Worm (Caenorhabditis elegans): ENCODE data around the gene M04D8.7.

The M04D8.7 gene

DNA sequence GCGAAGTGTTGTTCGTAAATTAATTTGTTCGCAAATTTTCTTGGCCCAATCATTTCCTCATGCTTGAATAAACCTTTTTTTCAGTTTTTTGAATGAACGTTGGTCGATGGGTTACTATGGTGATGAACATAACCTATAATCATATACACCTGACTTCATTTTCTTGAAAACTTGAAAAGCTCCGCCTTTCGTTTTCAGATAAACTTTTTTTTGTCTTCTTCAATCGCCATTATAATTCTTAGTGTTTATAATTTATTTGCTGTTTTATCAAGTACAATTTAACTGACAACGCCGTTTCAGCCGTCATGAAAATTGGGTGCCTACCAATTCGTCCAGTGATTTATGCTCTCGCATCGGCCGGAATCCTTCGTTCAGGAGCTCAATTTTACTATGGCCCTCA lies at the start of gene M04D8.7:
Gene M04D8.7, plus strand, starts transcription at position 301 of the 400 bp plus-strand sequence.
- TF ChIP-seq attf-6 (GFP tag; IDR thresholded peaks at IDR 0.05) = no peak
- TF ChIP-seq hmg-20 (GFP tag; IDR thresholded peaks at IDR 0.05) = no peak
- TF ChIP-seq ceh-91 (GFP tag; IDR thresholded peaks at IDR 0.05) = no peak
- TF ChIP-seq F37B4.10 (GFP tag; IDR thresholded peaks at IDR 0.05) = no peak
- TF ChIP-seq cebp-1 (GFP tag; IDR thresholded peaks at IDR 0.05) = no peak
- no peak for TF ChIP-seq cebp-1 (tag; optimal IDR thresholded peaks at IDR 0.05)
- TF ChIP-seq unc-62 (GFP tag; optimal IDR thresholded peaks at IDR 0.05) = no peak
- TF ChIP-seq tlf-1 (GFP tag; optimal IDR thresholded peaks at IDR 0.05) = no peak
- TF ChIP-seq mes-4 (tag; optimal IDR thresholded peaks at IDR 0.05) = no peak
- no peak for TF ChIP-seq nfyb-1 (GFP tag; IDR thresholded peaks at IDR 0.05)
- TF ChIP-seq ceh-40 (GFP tag; IDR thresholded peaks at IDR 0.05) = no peak
- no peak for TF ChIP-seq mcd-1 (GFP tag; IDR thresholded peaks at IDR 0.05)
- no peak for TF ChIP-seq efl-1 (GFP tag; optimal IDR thresholded peaks at IDR 0.05)
- no peak for TF ChIP-seq C06A6.2 (GFP tag; conservative IDR thresholded peaks at IDR 0.05)
- TF ChIP-seq hrde-1 (tag; optimal IDR thresholded peaks at IDR 0.05; ENCODE audit: borderline replicate concordance) = no peak
- no peak for TF ChIP-seq nhr-120 (GFP tag; IDR thresholded peaks at IDR 0.05)
- TF ChIP-seq F39B2.1 (GFP tag; IDR thresholded peaks at IDR 0.05) = no peak
- no peak for TF ChIP-seq dpl-1 (GFP tag; optimal IDR thresholded peaks at IDR 0.05)
- no peak for TF ChIP-seq attf-5 (GFP tag; optimal IDR thresholded peaks at IDR 0.05)

DNA sequence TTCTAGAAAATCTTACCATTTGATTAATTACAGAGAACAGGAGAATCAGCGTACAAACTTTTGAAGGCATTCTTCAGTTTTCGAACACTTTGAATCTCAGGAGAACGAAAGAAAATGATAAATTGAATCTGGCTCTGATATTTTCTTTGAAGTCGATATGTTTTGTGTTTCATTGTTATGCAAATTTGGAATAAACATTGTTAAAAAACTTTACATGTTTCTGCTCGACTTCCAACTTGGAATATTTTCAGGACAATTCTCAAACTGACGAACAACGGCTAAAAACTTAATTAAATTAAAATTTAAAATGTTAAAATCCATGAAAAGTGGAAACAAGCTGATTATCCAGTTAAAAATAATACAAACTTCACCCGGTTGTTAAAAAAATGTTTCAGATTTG lies 48.9 kb upstream of the M04D8.7 start, which contains the start of gene C05B5.1:
Gene C05B5.1, minus strand, starts transcription at position 101 of the 400 bp plus-strand sequence.
- no peak for TF ChIP-seq F22D6.2 (tag; optimal IDR thresholded peaks at IDR 0.05)
- TF ChIP-seq F10E7.11 (tag; optimal IDR thresholded peaks at IDR 0.05) = no peak
- TF ChIP-seq F23B12.7 (tag; optimal IDR thresholded peaks at IDR 0.05; ENCODE audit: insufficient read depth) = no peak
- TF ChIP-seq chd-7 (tag; optimal IDR thresholded peaks at IDR 0.05) = no peak
- TF ChIP-seq Y53F4B.3 (GFP tag; IDR thresholded peaks at IDR 0.05) = no peak
- no peak for TF ChIP-seq lsl-1 (GFP tag; optimal IDR thresholded peaks at IDR 0.05)
- no peak for TF ChIP-seq tlf-1 (GFP tag; optimal IDR thresholded peaks at IDR 0.05)
- TF ChIP-seq nhr-179 (tag; optimal IDR thresholded peaks at IDR 0.05) = no peak
- TF ChIP-seq egl-44 (GFP tag; IDR thresholded peaks at IDR 0.05) = no peak
- no peak for TF ChIP-seq T26A5.8 (tag; optimal IDR thresholded peaks at IDR 0.05)
- no peak for TF ChIP-seq madf-3 (GFP tag; IDR thresholded peaks at IDR 0.05)
- no peak for TF ChIP-seq dpl-1 (GFP tag; optimal IDR thresholded peaks at IDR 0.05)
- no peak for TF ChIP-seq nhr-120 (GFP tag; IDR thresholded peaks at IDR 0.05)
- TF ChIP-seq lin-26 (GFP tag; IDR thresholded peaks at IDR 0.05) = no peak

DNA sequence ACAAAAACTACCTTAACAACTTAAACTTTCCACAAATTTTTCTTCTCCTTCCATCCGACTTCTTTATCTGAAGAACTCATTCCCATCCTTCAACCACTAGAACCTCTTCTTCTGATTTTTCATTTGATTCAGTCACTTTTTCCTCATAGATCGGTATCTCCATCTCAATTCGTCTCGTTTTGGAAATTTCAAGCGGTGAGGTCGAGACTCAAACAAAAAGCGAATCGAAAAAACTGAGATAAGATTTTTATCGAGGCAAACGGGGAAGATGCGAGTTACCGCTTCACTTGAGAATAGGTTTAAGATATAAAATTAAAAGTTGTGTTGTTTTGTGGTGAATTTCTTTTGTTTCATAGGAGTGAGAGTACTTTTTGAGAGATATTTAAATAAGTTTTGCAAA lies 45.9 kb upstream of the M04D8.7 start:
- TF ChIP-seq Y53F4B.3 (GFP tag; IDR thresholded peaks at IDR 0.05) (no peak), ZK185.1 (tag; optimal IDR thresholded peaks at IDR 0.05; ENCODE audit: poor library complexity, severe bottlenecking) (no peak), mxl-1 (tag; optimal IDR thresholded peaks at IDR 0.05) (no peak), T07F8.4 (tag; optimal IDR thresholded peaks at IDR 0.05) (no peak), ccch-3 (GFP tag; optimal IDR thresholded peaks at IDR 0.05) (no peak)

DNA sequence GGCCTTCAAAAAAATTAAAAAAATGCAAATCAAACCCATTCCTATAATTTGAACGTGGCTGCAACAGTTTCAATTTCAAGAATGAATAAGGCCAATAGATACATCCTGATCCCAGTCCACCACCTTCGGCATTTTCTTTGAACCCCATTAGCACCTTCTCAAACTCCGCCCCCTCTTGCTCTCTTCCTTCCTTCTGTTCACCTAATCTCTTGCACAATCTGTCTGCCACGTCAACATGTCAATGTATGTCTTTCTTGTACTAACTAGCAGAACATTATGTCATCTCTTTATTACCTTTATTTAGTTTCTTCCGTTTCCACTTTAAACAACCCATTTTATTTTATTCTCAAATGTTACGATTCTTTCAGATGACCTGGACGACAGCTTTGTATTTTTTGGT lies 43.7 kb upstream of the M04D8.7 start, which contains the start of gene C05B5.4:
Gene C05B5.4, plus strand, starts transcription at position 351 of the 400 bp plus-strand sequence.
- TF ChIP-seq ekl-4 (GFP tag; IDR thresholded peaks at IDR 0.05) (no peak), tbp1 (GFP tag; optimal IDR thresholded peaks at IDR 0.05) (no peak), mxl-1 (tag; optimal IDR thresholded peaks at IDR 0.05) (no peak), rec-8 (tag; optimal IDR thresholded peaks at IDR 0.05) (no peak), xnd-1 (tag; optimal IDR thresholded peaks at IDR 0.05) (no peak), F39B2.1 (GFP tag; IDR thresholded peaks at IDR 0.05) (no peak), ztf-6 (GFP tag; IDR thresholded peaks at IDR 0.05) (no peak), ceh-100 (GFP tag; IDR thresholded peaks at IDR 0.05) (no peak), F22D6.2 (tag; optimal IDR thresholded peaks at IDR 0.05) (no peak), atf-7 (tag; optimal IDR thresholded peaks at IDR 0.05) (no peak), snpc-1.3 (tag; optimal IDR thresholded peaks at IDR 0.05; ENCODE audit: insufficient read depth) (no peak), ztf-3 (GFP tag; optimal IDR thresholded peaks at IDR 0.05) (no peak)
